ENCODE assay signal across 2 fruit fly cellular contexts in the genomic region with DNA sequence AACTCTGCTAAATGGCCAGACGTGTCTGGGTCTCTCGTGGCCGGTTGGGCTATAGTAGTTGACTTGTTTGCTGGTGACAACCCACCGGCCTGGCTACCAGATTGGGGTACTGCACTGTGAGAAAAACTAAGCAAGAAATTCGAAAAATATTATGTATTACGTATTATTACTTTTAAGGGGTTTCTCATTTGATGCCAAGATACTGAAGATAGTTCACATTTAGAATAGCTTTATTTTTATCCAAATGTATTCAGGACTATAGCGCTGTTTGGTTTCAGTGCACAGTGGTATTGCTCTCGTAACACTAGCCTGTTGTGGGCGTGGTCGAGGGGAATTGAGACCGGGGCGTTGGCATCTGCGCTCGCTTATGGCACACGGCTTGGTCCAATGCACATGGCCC.
A peak's percentile ranks its signal among the peaks of the same experiment; 100 is the strongest.
TF ChIP-seq lines count a peak whose summit lies in the region.

No protein-coding gene starts in this region.

TF ChIP-seq in whole organism, embryonic, 481 proteins besides CTCF, POLR2A, EP300 and RAD21 (continued from another document and continues in another):
- TF ChIP-seq Xbp1 (GFP tag; optimal IDR thresholded peaks at IDR 0.05; lab: Kevin White, UChicago) (peak; percentile 73), Hsf (GFP tag; optimal IDR thresholded peaks at IDR 0.05; lab: Kevin White, UChicago) (peak; percentile 51), CG9215 (GFP tag; IDR thresholded peaks at IDR 0.05; lab: Robert Waterston, UW) (no peak), CG10366 (GFP tag; IDR thresholded peaks at IDR 0.05; lab: Robert Waterston, UW) (peak; percentile 70), salm (tag; optimal IDR thresholded peaks at IDR 0.05; lab: Kevin White, UChicago) (peak; percentile 57), psq (GFP tag; optimal IDR thresholded peaks at IDR 0.05; lab: Kevin White, UChicago) (no peak), Xrp1 (GFP tag; IDR thresholded peaks at IDR 0.05; lab: Robert Waterston, UW) (peak; percentile 67; the same call in 1 of the 2 replicates), CG12236 (GFP tag; optimal IDR thresholded peaks at IDR 0.05; lab: Kevin White, UChicago) (peak; percentile 20), CG4707 (GFP tag; optimal IDR thresholded peaks at IDR 0.05; lab: Kevin White, UChicago) (peak; percentile 18), BEAF-32 (GFP tag; optimal IDR thresholded peaks at IDR 0.05; lab: Kevin White, UChicago) (no peak), CG7745 (tag; optimal IDR thresholded peaks at IDR 0.05; lab: Kevin White, UChicago) (no peak), danr (GFP tag; IDR thresholded peaks at IDR 0.05; lab: Robert Waterston, UW) (peak; percentile 47; the same call in 1 of the 2 replicates), CG17186 (GFP tag; optimal IDR thresholded peaks at IDR 0.05; lab: Kevin White, UChicago) (no peak), CG8359 (GFP tag; optimal IDR thresholded peaks at IDR 0.05; lab: Kevin White, UChicago; ENCODE audit: borderline replicate concordance) (peak; percentile 12), CG9797 (GFP tag; optimal IDR thresholded peaks at IDR 0.05; lab: Kevin White, UChicago) (no peak), ab (GFP tag; optimal IDR thresholded peaks at IDR 0.05; lab: Kevin White, UChicago) (no peak), CG7271 (tag; optimal IDR thresholded peaks at IDR 0.05; lab: Kevin White, UChicago) (no peak), bab2 (GFP tag; optimal IDR thresholded peaks at IDR 0.05; lab: Kevin White, UChicago) (no peak), Poxn (GFP tag; IDR thresholded peaks at IDR 0.05; lab: Robert Waterston, UW) (no peak), H2.0 (GFP tag; IDR thresholded peaks at IDR 0.05; lab: Robert Waterston, UW) (peak; percentile 44), wor (GFP tag; IDR thresholded peaks at IDR 0.05; lab: Robert Waterston, UW) (peak; percentile 57), CG2889 (GFP tag; IDR thresholded peaks at IDR 0.05; lab: Robert Waterston, UW) (no peak; the same call in 2 of the 3 replicates), lola (GFP tag; optimal IDR thresholded peaks at IDR 0.05; lab: Kevin White, UChicago) (peak in 1 of 3 experiments; percentile 6), ap (GFP tag; IDR thresholded peaks at IDR 0.05; lab: Robert Waterston, UW) (peak; percentile 76), Drgx (GFP tag; IDR thresholded peaks at IDR 0.05; lab: Robert Waterston, UW) (peak; percentile 94), phol (tag; optimal IDR thresholded peaks at IDR 0.05; lab: Kevin White, UChicago) (peak; percentile 68), pum (GFP tag; optimal IDR thresholded peaks at IDR 0.05; lab: Kevin White, UChicago) (peak; percentile 51), dati (GFP tag; IDR thresholded peaks at IDR 0.05; lab: Robert Waterston, UW) (no peak; the same call in 1 of the 2 replicates), Deaf1 (tag; optimal IDR thresholded peaks at IDR 0.05; lab: Kevin White, UChicago) (peak; percentile 18), CG17568 (GFP tag; optimal IDR thresholded peaks at IDR 0.05; lab: Kevin White, UChicago) (peak; percentile 29), CG12659 (GFP tag; optimal IDR thresholded peaks at IDR 0.05; lab: Kevin White, UChicago) (peak; percentile 42), prd (optimal IDR thresholded peaks at IDR 0.05; lab: Kevin White, UChicago) (no peak), prd (GFP tag; IDR thresholded peaks at IDR 0.05; lab: Robert Waterston, UW) (peak; percentile 74), cg (GFP tag; optimal IDR thresholded peaks at IDR 0.05; lab: Kevin White, UChicago) (no peak), CG8924 (tag; optimal IDR thresholded peaks at IDR 0.05; lab: Kevin White, UChicago) (peak; percentile 62), CG1647 (GFP tag; optimal IDR thresholded peaks at IDR 0.05; lab: Kevin White, UChicago) (peak; percentile 12), CG15696 (tag; optimal IDR thresholded peaks at IDR 0.05; lab: Kevin White, UChicago) (no peak), Fer3 (tag; optimal IDR thresholded peaks at IDR 0.05; lab: Kevin White, UChicago) (peak; percentile 64), CG10654 (GFP tag; optimal IDR thresholded peaks at IDR 0.05; lab: Kevin White, UChicago) (peak; percentile 46), CG11093 (GFP tag; IDR thresholded peaks at IDR 0.05; lab: Robert Waterston, UW) (no peak; the same call in 2 of the 3 replicates), CG17912 (GFP tag; optimal IDR thresholded peaks at IDR 0.05; lab: Kevin White, UChicago) (no peak), Usf (GFP tag; optimal IDR thresholded peaks at IDR 0.05; lab: Kevin White, UChicago) (no peak), lmd (GFP tag; IDR thresholded peaks at IDR 0.05; lab: Robert Waterston, UW) (peak; percentile 71), CG15601 (tag; optimal IDR thresholded peaks at IDR 0.05; lab: Kevin White, UChicago) (peak; percentile 6), CG2678 (tag; optimal IDR thresholded peaks at IDR 0.05; lab: Kevin White, UChicago) (peak; percentile 60), ara (GFP tag; IDR thresholded peaks at IDR 0.05; lab: Robert Waterston, UW) (peak; percentile 54; the same call in 1 of the 2 replicates), fu2 (GFP tag; optimal IDR thresholded peaks at IDR 0.05; lab: Kevin White, UChicago) (peak; percentile 7), pzg (GFP tag; optimal IDR thresholded peaks at IDR 0.05; lab: Kevin White, UChicago) (no peak), Eip74EF (GFP tag; optimal IDR thresholded peaks at IDR 0.05; lab: Kevin White, UChicago) (peak in 1 of 2 experiments; percentile 50), Mes4 (GFP tag; optimal IDR thresholded peaks at IDR 0.05; lab: Kevin White, UChicago) (peak; percentile 49), tna (GFP tag; IDR thresholded peaks at IDR 0.05; lab: Robert Waterston, UW; ENCODE audit: partially characterized antibody) (no peak), Nf-YA (GFP tag; IDR thresholded peaks at IDR 0.05; lab: Robert Waterston, UW) (no peak), CG17328 (GFP tag; IDR thresholded peaks at IDR 0.05; lab: Robert Waterston, UW) (peak; percentile 73), CG31441 (GFP tag; IDR thresholded peaks at IDR 0.05; lab: Robert Waterston, UW) (peak; percentile 78), az2 (GFP tag; optimal IDR thresholded peaks at IDR 0.05; lab: Kevin White, UChicago) (peak; percentile 52), Scr (GFP tag; IDR thresholded peaks at IDR 0.05; lab: Robert Waterston, UW; ENCODE audit: partially characterized antibody) (no peak), CG10209 (GFP tag; optimal IDR thresholded peaks at IDR 0.05; lab: Kevin White, UChicago) (peak; percentile 60), CG2202 (tag; optimal IDR thresholded peaks at IDR 0.05; lab: Kevin White, UChicago) (no peak), sug (tag; optimal IDR thresholded peaks at IDR 0.05; lab: Kevin White, UChicago) (peak; percentile 28), CG6254 (GFP tag; optimal IDR thresholded peaks at IDR 0.05; lab: Kevin White, UChicago) (peak; percentile 22), CG3838 (GFP tag; optimal IDR thresholded peaks at IDR 0.05; lab: Kevin White, UChicago) (no peak), CG10462 (GFP tag; optimal IDR thresholded peaks at IDR 0.05; lab: Kevin White, UChicago) (peak; percentile 20), NFAT (GFP tag; IDR thresholded peaks at IDR 0.05; lab: Robert Waterston, UW) (peak; percentile 37; the same call in 1 of the 2 replicates)

TF ChIP-seq in whole organism, prepupa, 60 proteins besides CTCF, POLR2A, EP300 and RAD21 (continued from another document):
- TF ChIP-seq svp (GFP tag; lab: Kevin White, UChicago) (no peak), CG11294 (GFP tag; IDR thresholded peaks at IDR 0.05; lab: Robert Waterston, UW) (peak; percentile 71; the same call in 1 of the 2 replicates), CG34406 (GFP tag; optimal IDR thresholded peaks at IDR 0.05; lab: Kevin White, UChicago) (peak; percentile 43), Eip75B (GFP tag; optimal IDR thresholded peaks at IDR 0.05; lab: Kevin White, UChicago) (peak; percentile 70), CG16779 (tag; optimal IDR thresholded peaks at IDR 0.05; lab: Kevin White, UChicago) (peak; percentile 55), CG4318 (GFP tag; optimal IDR thresholded peaks at IDR 0.05; lab: Kevin White, UChicago) (peak; percentile 72), CG11762 (GFP tag; optimal IDR thresholded peaks at IDR 0.05; lab: Kevin White, UChicago; ENCODE audit: insufficient read depth) (peak; percentile 56), CG32006 (GFP tag; optimal IDR thresholded peaks at IDR 0.05; lab: Kevin White, UChicago) (peak; percentile 92), CG6163 (GFP tag; IDR thresholded peaks at IDR 0.05; lab: Robert Waterston, UW) (peak; percentile 90), CG6792 (GFP tag; optimal IDR thresholded peaks at IDR 0.05; lab: Kevin White, UChicago) (peak; percentile 36), spab (GFP tag; optimal IDR thresholded peaks at IDR 0.05; lab: Kevin White, UChicago) (peak; percentile 33), CG1621 (tag; optimal IDR thresholded peaks at IDR 0.05; lab: Kevin White, UChicago) (peak; percentile 38), CG8632 (GFP tag; optimal IDR thresholded peaks at IDR 0.05; lab: Kevin White, UChicago) (peak; percentile 44), fd85E (GFP tag; optimal IDR thresholded peaks at IDR 0.05; lab: Kevin White, UChicago) (no peak), Eip78C (GFP tag; lab: Kevin White, UChicago) (peak; percentile 93), Blimp-1 (GFP tag; optimal IDR thresholded peaks at IDR 0.05; lab: Kevin White, UChicago) (no peak), Hr4 (GFP tag; optimal IDR thresholded peaks at IDR 0.05; lab: Kevin White, UChicago) (peak; percentile 95), CG8319 (GFP tag; optimal IDR thresholded peaks at IDR 0.05; lab: Kevin White, UChicago) (no peak), CG3032 (tag; optimal IDR thresholded peaks at IDR 0.05; lab: Kevin White, UChicago) (peak; percentile 50), Smox (GFP tag; optimal IDR thresholded peaks at IDR 0.05; lab: Kevin White, UChicago) (no peak), CG6808 (GFP tag; optimal IDR thresholded peaks at IDR 0.05; lab: Kevin White, UChicago) (peak; percentile 10), Sox15 (GFP tag; optimal IDR thresholded peaks at IDR 0.05; lab: Kevin White, UChicago) (peak; percentile 37), vri (GFP tag; optimal IDR thresholded peaks at IDR 0.05; lab: Kevin White, UChicago) (no peak), CG6276 (GFP tag; optimal IDR thresholded peaks at IDR 0.05; lab: Kevin White, UChicago) (peak; percentile 90), fd59A (GFP tag; optimal IDR thresholded peaks at IDR 0.05; lab: Kevin White, UChicago) (peak; percentile 31), Ets96B (tag; optimal IDR thresholded peaks at IDR 0.05; lab: Kevin White, UChicago) (peak; percentile 37), CG7368 (GFP tag; optimal IDR thresholded peaks at IDR 0.05; lab: Kevin White, UChicago) (peak; percentile 47), acj6 (GFP tag; optimal IDR thresholded peaks at IDR 0.05; lab: Kevin White, UChicago) (peak; percentile 70), eg (GFP tag; IDR thresholded peaks at IDR 0.05; lab: Robert Waterston, UW) (peak; percentile 96), CG9139 (GFP tag; optimal IDR thresholded peaks at IDR 0.05; lab: Kevin White, UChicago) (no peak), CG11902 (GFP tag; optimal IDR thresholded peaks at IDR 0.05; lab: Kevin White, UChicago) (peak; percentile 2), Hr38 (GFP tag; optimal IDR thresholded peaks at IDR 0.05; lab: Kevin White, UChicago) (peak; percentile 53), CG3919 (GFP tag; optimal IDR thresholded peaks at IDR 0.05; lab: Kevin White, UChicago) (peak; percentile 77), ss (GFP tag; optimal IDR thresholded peaks at IDR 0.05; lab: Kevin White, UChicago) (peak in 1 of 2 experiments; percentile 37), cyc (GFP tag; optimal IDR thresholded peaks at IDR 0.05; lab: Kevin White, UChicago) (peak; percentile 9), Ets21C (GFP tag; optimal IDR thresholded peaks at IDR 0.05; lab: Kevin White, UChicago) (no peak), CG10631 (GFP tag; optimal IDR thresholded peaks at IDR 0.05; lab: Kevin White, UChicago) (peak; percentile 70), CG6854 (GFP tag; optimal IDR thresholded peaks at IDR 0.05; lab: Kevin White, UChicago) (no peak)
